Fruit fly (Drosophila melanogaster) whole organism, prepupa: ENCODE results near the gene CG46426.

Experiments
- Blimp-1 ChIP-seq: fragments of 200-800 bp; sonication (Bioruptor generic); optimal IDR thresholded peaks from 3 replicates; lab custom pipeline; 2017; ENCODE audit warnings: missing biosample characterization, missing genetic modification characterization, mild to moderate bottlenecking, moderate library complexity, missing genetic modification reagents
- CG10631 ChIP-seq: fragments of 200-800 bp; sonication (Bioruptor generic); optimal IDR thresholded peaks from 2 replicates; lab custom pipeline; 2016; ENCODE audit warnings: missing biosample characterization, missing genetic modification characterization
- CG10669 ChIP-seq: fragments of 200-800 bp; sonication (Bioruptor generic); optimal IDR thresholded peaks from 3 replicates; lab custom pipeline; 2018; ENCODE audit warnings: missing biosample characterization, mild to moderate bottlenecking, missing genetic modification characterization, moderate library complexity
- CG11294 ChIP-seq: fragments of 200-800 bp; sonication (Bioruptor generic); IDR thresholded peaks from 2 replicates; pipeline ENCODE4 v1.3.6; 2022; ENCODE audit warnings: missing biosample characterization, missing genetic modification characterization
- CG11762 ChIP-seq: fragments of 200-800 bp; sonication (Bioruptor generic); optimal IDR thresholded peaks from 3 replicates; lab custom pipeline; 2016; ENCODE audit warnings: missing biosample characterization, missing genetic modification characterization; ENCODE audit not compliant: insufficient read depth
- CG15336 ChIP-seq: fragments of 200-800 bp; sonication (Bioruptor generic); IDR thresholded peaks from 2 replicates; pipeline ENCODE4 v1.3.6; 2022; ENCODE audit warnings: missing biosample characterization, missing genetic modification characterization
- CG1621 ChIP-seq: fragments of 200-800 bp; sonication (Bioruptor generic); optimal IDR thresholded peaks from 3 replicates; lab custom pipeline; 2018; ENCODE audit warnings: missing biosample characterization, mild to moderate bottlenecking, missing genetic modification characterization
- CG16779 ChIP-seq: fragments of 200-800 bp; sonication (Bioruptor generic); optimal IDR thresholded peaks from 3 replicates; lab custom pipeline; 2017; ENCODE audit warnings: missing biosample characterization, mild to moderate bottlenecking, missing genetic modification characterization
- CG31627 ChIP-seq: fragments of 200-800 bp; sonication (Bioruptor generic); optimal IDR thresholded peaks from 3 replicates; lab custom pipeline; 2016; ENCODE audit warnings: missing biosample characterization, missing genetic modification characterization
- CG32006 ChIP-seq: fragments of 200-800 bp; sonication (Bioruptor generic); optimal IDR thresholded peaks from 3 replicates; lab custom pipeline; 2017; ENCODE audit warnings: missing biosample characterization, mild to moderate bottlenecking, missing genetic modification characterization
- CG34406 ChIP-seq: fragments of 200-800 bp; sonication (Bioruptor generic); optimal IDR thresholded peaks from 3 replicates; lab custom pipeline; 2016; ENCODE audit warnings: missing biosample characterization, missing genetic modification characterization
- CG4318 ChIP-seq: fragments of 200-800 bp; sonication (Bioruptor generic); optimal IDR thresholded peaks from 3 replicates; lab custom pipeline; 2017; ENCODE audit warnings: missing biosample characterization, mild to moderate bottlenecking, missing genetic modification characterization
- CG6163 ChIP-seq: fragments of 200-800 bp; sonication (Bioruptor generic); IDR thresholded peaks from 3 replicates; pipeline ENCODE4 v1.3.6; 2022; ENCODE audit warnings: missing biosample characterization, missing genetic modification characterization
- CG6276 ChIP-seq: fragments of 200-800 bp; sonication (Bioruptor generic); optimal IDR thresholded peaks from 2 replicates; lab custom pipeline; 2017; ENCODE audit warnings: missing biosample characterization, mild to moderate bottlenecking, missing genetic modification characterization
- CG6792 ChIP-seq: fragments of 200-800 bp; sonication (Bioruptor generic); optimal IDR thresholded peaks from 3 replicates; lab custom pipeline; 2016; ENCODE audit warnings: missing biosample characterization, missing genetic modification characterization
- CG6808 ChIP-seq: fragments of 200-800 bp; sonication (Bioruptor generic); optimal IDR thresholded peaks from 3 replicates; lab custom pipeline; 2017; ENCODE audit warnings: missing biosample characterization, missing genetic modification characterization, mild to moderate bottlenecking, moderate library complexity, missing genetic modification reagents
- CG6854 ChIP-seq: fragments of 200-800 bp; sonication (Bioruptor generic); optimal IDR thresholded peaks from 2 replicates; lab custom pipeline; 2017; ENCODE audit warnings: missing biosample characterization, mild to moderate bottlenecking, missing genetic modification characterization
- CG7368 ChIP-seq: fragments of 200-800 bp; sonication (Bioruptor generic); optimal IDR thresholded peaks from 3 replicates; lab custom pipeline; 2016; ENCODE audit warnings: missing biosample characterization, missing genetic modification characterization
- CG8119 ChIP-seq: fragments of 200-800 bp; sonication (Bioruptor generic); IDR thresholded peaks from 3 replicates; pipeline ENCODE4 v1.3.6; 2022; ENCODE audit warnings: missing biosample characterization, missing genetic modification characterization
- CG8319 ChIP-seq: fragments of 200-800 bp; sonication (Bioruptor generic); optimal IDR thresholded peaks from 3 replicates; lab custom pipeline; 2016; ENCODE audit warnings: missing biosample characterization, missing genetic modification characterization
- CG8632 ChIP-seq: fragments of 200-800 bp; sonication (Bioruptor generic); optimal IDR thresholded peaks from 3 replicates; lab custom pipeline; 2016; ENCODE audit warnings: missing biosample characterization, missing genetic modification characterization
- CG9139 ChIP-seq: fragments of 200-800 bp; sonication (Bioruptor generic); optimal IDR thresholded peaks from 3 replicates; lab custom pipeline; 2017; ENCODE audit warnings: missing biosample characterization, mild to moderate bottlenecking, missing genetic modification characterization
- Eip78C ChIP-seq: fragments of 200-800 bp; sonication (Bioruptor generic); peaks from one replicate; lab custom pipeline; 2016; ENCODE audit warnings: missing biosample characterization, missing genetic modification characterization
- Eip93F ChIP-seq: fragments of 200-800 bp; sonication (Bioruptor generic); optimal IDR thresholded peaks from 2 replicates; lab custom pipeline; 2016; ENCODE audit warnings: missing biosample characterization, mild to moderate bottlenecking, missing genetic modification characterization
- Ets21C ChIP-seq: fragments of 200-800 bp; sonication (Bioruptor generic); optimal IDR thresholded peaks from 3 replicates; lab custom pipeline; 2016; ENCODE audit warnings: missing biosample characterization, missing genetic modification characterization
- Gug ChIP-seq: fragments of 200-800 bp; sonication (Bioruptor generic); IDR thresholded peaks from 2 replicates; pipeline ENCODE4 v1.3.6; 2022; ENCODE audit warnings: missing biosample characterization, missing genetic modification characterization
- Hr38 ChIP-seq: sonication (Bioruptor generic); optimal IDR thresholded peaks from 2 replicates; lab custom pipeline; 2016; ENCODE audit warnings: missing biosample characterization, missing genetic modification characterization
- Hr39 ChIP-seq: fragments of 200-800 bp; sonication (Bioruptor generic); optimal IDR thresholded peaks from 2 replicates; lab custom pipeline; 2016; ENCODE audit warnings: missing biosample characterization, missing genetic modification characterization
- Hr4 ChIP-seq: fragments of 200-800 bp; sonication (Bioruptor generic); optimal IDR thresholded peaks from 3 replicates; lab custom pipeline; 2016; ENCODE audit warnings: missing biosample characterization, missing genetic modification characterization
- Lpt ChIP-seq: fragments of 200-800 bp; sonication (Bioruptor generic); optimal IDR thresholded peaks from 3 replicates; lab custom pipeline; 2016; ENCODE audit warnings: missing biosample characterization, missing genetic modification characterization
- Met ChIP-seq: fragments of 200-800 bp; sonication (Bioruptor generic); optimal IDR thresholded peaks from 3 replicates; lab custom pipeline; 2016; ENCODE audit warnings: missing biosample characterization, missing genetic modification characterization
- OdsH ChIP-seq: fragments of 200-800 bp; sonication (Bioruptor generic); optimal IDR thresholded peaks from 3 replicates; lab custom pipeline; 2016; ENCODE audit warnings: missing biosample characterization, missing genetic modification characterization
- Smox ChIP-seq: fragments of 200-800 bp; sonication (Bioruptor generic); optimal IDR thresholded peaks from 3 replicates; lab custom pipeline; 2016; ENCODE audit warnings: missing biosample characterization, missing genetic modification characterization
- achi ChIP-seq: fragments of 200-800 bp; sonication (Bioruptor generic); optimal IDR thresholded peaks from 3 replicates; lab custom pipeline; 2016; ENCODE audit warnings: missing biosample characterization, missing genetic modification characterization
- acj6 ChIP-seq: fragments of 200-800 bp; sonication (Bioruptor generic); optimal IDR thresholded peaks from 3 replicates; lab custom pipeline; 2016; ENCODE audit warnings: missing biosample characterization, missing genetic modification characterization
- cyc ChIP-seq: fragments of 200-800 bp; sonication (Bioruptor generic); optimal IDR thresholded peaks from 3 replicates; lab custom pipeline; 2016; ENCODE audit warnings: missing biosample characterization, missing genetic modification characterization
- dac ChIP-seq: fragments of 200-800 bp; sonication (Bioruptor generic); optimal IDR thresholded peaks from 2 replicates; lab custom pipeline; 2017; ENCODE audit warnings: missing biosample characterization, mild to moderate bottlenecking, missing genetic modification characterization
- eg ChIP-seq: fragments of 200-800 bp; sonication (Bioruptor generic); IDR thresholded peaks from 3 replicates; pipeline ENCODE4 v1.3.6; 2022; ENCODE audit warnings: missing biosample characterization, missing genetic modification characterization
- esn ChIP-seq: fragments of 200-800 bp; sonication (Bioruptor generic); optimal IDR thresholded peaks from 2 replicates; lab custom pipeline; 2016; ENCODE audit warnings: missing biosample characterization, mild to moderate bottlenecking, missing genetic modification characterization, moderate library complexity
- fkh ChIP-seq: fragments of 200-800 bp; sonication (Bioruptor generic); optimal IDR thresholded peaks from 3 replicates; lab custom pipeline; 2017; ENCODE audit warnings: missing biosample characterization, mild to moderate bottlenecking, missing genetic modification characterization, moderate library complexity
- net ChIP-seq: fragments of 200-800 bp; sonication (Bioruptor generic); optimal IDR thresholded peaks from 3 replicates; lab custom pipeline; 2016; ENCODE audit warnings: missing biosample characterization, missing genetic modification characterization
- ss ChIP-seq, 2 experiments: fragments of 200-800 bp; sonication (Bioruptor generic); optimal IDR thresholded peaks; 2 replicates in 1 of 2; 3 replicates in 1 of 2; lab custom pipeline; 2017 to 2018; ENCODE audit warnings: mild to moderate bottlenecking in 2 of 2, missing biosample characterization in 2 of 2, missing genetic modification characterization in 2 of 2, moderate library complexity in 1 of 2
- svp ChIP-seq: fragments of 200-800 bp; sonication (Bioruptor generic); peaks from one replicate; lab custom pipeline; 2016; ENCODE audit warnings: missing biosample characterization, missing genetic modification characterization

The CG46426 gene

DNA sequence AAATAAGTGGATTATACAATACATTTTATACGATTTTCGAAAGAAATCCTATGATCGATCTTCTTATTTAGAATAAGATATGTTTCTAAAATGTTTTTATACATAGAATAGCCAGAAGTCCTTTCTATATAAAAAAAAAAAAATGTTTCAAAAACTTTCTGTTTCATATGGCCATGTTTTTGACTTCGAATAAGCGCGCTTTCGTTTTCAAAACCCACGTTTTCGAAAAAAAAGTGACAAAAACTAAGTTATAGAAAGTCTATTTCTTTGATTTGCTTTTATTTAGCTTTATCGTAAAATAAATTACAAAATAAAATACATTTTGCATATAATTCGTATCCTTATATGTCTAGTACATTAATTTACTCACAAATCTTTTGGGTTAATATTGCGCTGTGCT is 32.8 kb upstream of the CG46426 start:
- TF ChIP-seq eg (GFP tag; lab: Robert Waterston, UW) (no peak), CG10631 (GFP tag; lab: Kevin White, UChicago) (no peak), esn (GFP tag; lab: Kevin White, UChicago) (no peak), CG16779 (tag; lab: Kevin White, UChicago) (no peak), svp (no peak), CG6808 (GFP tag; lab: Kevin White, UChicago) (no peak), Blimp-1 (no peak), CG32006 (GFP tag; lab: Kevin White, UChicago) (no peak)
- TF ChIP-seq, all 60 proteins: peak for 0

DNA sequence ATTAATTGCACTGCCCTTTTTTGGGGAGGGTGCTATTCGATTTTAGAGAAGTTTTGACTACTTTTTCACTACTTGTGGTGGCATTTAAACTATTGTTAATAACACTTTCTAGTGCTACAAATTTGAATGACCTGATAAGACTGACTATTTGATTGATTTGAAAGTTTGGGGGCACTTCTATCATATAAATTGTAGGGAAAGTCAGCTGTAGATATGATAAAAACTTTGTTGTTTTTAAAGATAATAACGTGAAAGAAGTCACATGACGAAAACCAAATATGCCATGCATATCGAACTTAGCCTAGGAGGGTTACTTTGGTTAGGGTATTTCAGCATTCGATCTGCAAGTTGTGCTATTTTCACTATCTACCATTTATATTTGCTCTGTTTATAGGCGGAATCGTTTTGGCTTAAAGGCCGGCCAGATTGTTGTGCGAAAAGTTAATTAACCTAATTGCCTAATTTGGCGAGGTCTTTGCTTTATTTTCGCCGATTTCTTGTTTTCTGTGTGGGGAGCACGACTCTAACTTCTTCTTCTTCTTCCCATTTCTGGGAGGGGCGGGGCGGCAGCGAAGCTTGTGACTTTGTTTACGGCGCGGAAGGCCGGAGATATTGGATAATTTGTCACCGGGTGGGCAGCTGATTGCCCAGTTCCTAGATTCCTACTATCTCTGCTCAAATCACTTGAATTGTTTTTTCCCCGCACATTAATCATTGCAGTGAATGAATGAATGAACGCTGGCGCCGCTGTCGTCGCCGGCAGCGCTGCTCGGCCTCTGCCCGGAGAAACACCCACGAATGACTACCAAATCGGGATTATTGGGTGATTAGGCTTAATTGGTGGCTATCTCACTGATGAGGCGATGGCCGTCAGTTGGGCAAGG is 29.6 kb upstream of the CG46426 start:
- no peak for TF ChIP-seq CG9139
- no peak for TF ChIP-seq CG4318 (GFP tag; lab: Kevin White, UChicago)
- TF ChIP-seq Eip78C: peak; percentile 82
- no peak for TF ChIP-seq OdsH (GFP tag; lab: Kevin White, UChicago)
- no peak for TF ChIP-seq CG6808 (GFP tag; lab: Kevin White, UChicago)
- no peak for TF ChIP-seq CG8319 (GFP tag; lab: Kevin White, UChicago)
- peak; percentile 12 for TF ChIP-seq Hr4 (GFP tag; lab: Kevin White, UChicago)
- TF ChIP-seq achi: no peak
- TF ChIP-seq Eip93F: no peak
- peak; percentile 40 for TF ChIP-seq CG32006 (GFP tag; lab: Kevin White, UChicago)
- TF ChIP-seq fkh: no peak
- TF ChIP-seq svp: no peak
- no peak for TF ChIP-seq CG10669 (GFP tag; lab: Kevin White, UChicago)
- TF ChIP-seq acj6: no peak

DNA sequence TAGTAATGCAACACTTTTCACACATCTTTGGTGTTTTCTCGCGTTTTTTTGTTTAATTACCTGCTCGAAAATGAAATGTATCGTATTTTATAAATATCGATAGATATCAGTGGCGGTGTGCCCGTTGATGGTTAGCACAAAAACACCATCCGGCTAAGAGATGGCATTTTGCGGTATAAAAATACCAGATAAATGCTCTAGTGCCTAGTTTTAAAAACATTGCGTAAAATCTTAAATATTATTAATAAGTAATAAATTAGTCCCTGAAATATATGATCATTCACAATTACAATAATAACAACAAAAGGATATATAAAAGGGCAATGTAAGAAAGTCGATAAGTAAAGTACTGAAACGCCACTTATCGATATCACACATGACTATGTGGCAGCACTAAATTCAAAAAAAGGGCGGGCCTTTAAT is 29.0 kb upstream of the CG46426 start, which contains the start of gene CycY:
Gene CycY, minus strand, starts transcription at position 116 of the 423 bp plus-strand sequence.
- peak; percentile 71 for TF ChIP-seq Eip78C
- TF ChIP-seq svp: peak; percentile 45
- peak; percentile 5 for TF ChIP-seq Hr4 (GFP tag; lab: Kevin White, UChicago)
- TF ChIP-seq CG4318 (GFP tag; lab: Kevin White, UChicago): no peak

DNA sequence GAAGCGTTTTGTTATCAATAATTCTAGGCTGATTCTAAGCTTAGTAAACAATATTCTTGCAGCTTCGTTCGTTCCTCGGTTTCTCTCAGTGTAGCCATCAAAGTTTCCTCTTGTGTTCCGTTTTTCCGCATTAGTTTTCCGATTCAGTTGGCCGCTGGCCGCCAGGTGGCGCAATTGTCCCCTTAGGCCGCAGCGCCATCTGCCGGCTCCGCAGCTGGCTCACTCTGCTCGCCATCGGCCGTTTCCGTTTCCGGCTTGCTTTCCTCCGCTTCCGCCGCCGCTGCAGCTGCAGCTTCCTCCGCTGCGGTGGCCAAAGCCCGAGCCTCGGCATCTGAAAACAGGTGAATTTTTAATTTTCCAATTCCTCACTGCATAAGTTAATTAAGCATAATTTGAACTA is 26.3 kb upstream of the CG46426 start:
- TF ChIP-seq Lpt (GFP tag; lab: Kevin White, UChicago) (peak; percentile 33), CG8119 (peak; percentile 27; the same call in 1 of the 3 replicates), Hr4 (GFP tag; lab: Kevin White, UChicago) (no peak), CG8319 (GFP tag; lab: Kevin White, UChicago) (peak; percentile 44), CG8632 (GFP tag; lab: Kevin White, UChicago) (peak; percentile 23), CG6276 (GFP tag; lab: Kevin White, UChicago) (no peak), CG11294 (peak; percentile 55), svp (peak; percentile 13), CG6854 (peak; percentile 81), CG1621 (tag; lab: Kevin White, UChicago) (peak; percentile 75), CG16779 (tag; lab: Kevin White, UChicago) (peak; percentile 20), Gug (GFP tag; lab: Robert Waterston, UW) (peak; percentile 24; the same call in 1 of the 2 replicates), Ets21C (GFP tag; lab: Kevin White, UChicago) (no peak), net (GFP tag; lab: Kevin White, UChicago) (peak; percentile 59), CG7368 (GFP tag; lab: Kevin White, UChicago) (peak; percentile 79), CG11762 (GFP tag; lab: Kevin White, UChicago) (peak; percentile 62), CG6792 (GFP tag; lab: Kevin White, UChicago) (peak; percentile 52), esn (GFP tag; lab: Kevin White, UChicago) (peak; percentile 53), Hr38 (GFP tag; lab: Kevin White, UChicago) (no peak), dac (GFP tag; lab: Kevin White, UChicago) (no peak), Blimp-1 (peak; percentile 25), Smox (GFP tag; lab: Kevin White, UChicago) (peak; percentile 32), cyc (GFP tag; lab: Kevin White, UChicago) (peak; percentile 59), CG15336 (GFP tag; lab: Robert Waterston, UW) (peak; percentile 25; the same call in 1 of the 2 replicates), CG34406 (GFP tag; lab: Kevin White, UChicago) (peak; percentile 46), Met (GFP tag; lab: Kevin White, UChicago) (peak; percentile 59), CG10669 (GFP tag; lab: Kevin White, UChicago) (peak; percentile 77), ss (GFP tag; optimal IDR thresholded peaks at IDR 0.05; lab: Kevin White, UChicago) (peak; percentile 65 to 81), Eip93F (no peak), CG6163 (GFP tag; lab: Robert Waterston, UW) (peak; percentile 86), CG31627 (peak; percentile 40), Hr39 (no peak)
